Worm (Caenorhabditis elegans): Measurements from ENCODE around the gene Y37E11AM.2.
A peak's percentile ranks its signal among the peaks of the same experiment; 100 is the strongest.

The Y37E11AM.2 gene

DNA sequence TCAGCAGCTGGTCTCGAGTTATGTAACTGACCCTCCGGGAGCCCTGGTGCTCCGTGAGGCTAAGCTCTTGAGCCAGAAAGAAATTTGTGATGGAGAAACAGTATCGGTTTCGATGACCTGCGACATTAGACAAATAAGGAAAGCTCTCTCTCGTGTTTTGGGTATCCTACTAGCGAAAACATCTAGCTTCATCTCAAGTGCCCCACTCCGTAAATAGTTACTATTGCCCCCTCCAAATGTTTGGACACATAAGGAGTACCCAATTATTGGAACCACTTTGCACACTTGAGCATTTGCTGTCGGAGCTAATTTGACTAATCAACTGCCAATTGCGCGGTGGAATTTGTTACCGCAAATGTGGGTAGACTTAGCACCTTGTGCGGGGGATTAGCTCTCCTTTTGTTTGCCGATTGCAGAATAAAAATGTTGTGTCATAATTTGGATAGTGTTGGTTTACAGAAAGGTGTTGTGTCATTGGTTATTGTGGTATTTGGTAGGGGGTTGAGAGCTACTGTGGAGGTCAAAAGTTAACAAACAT, 38.8 kb upstream of the Y37E11AM.2 start:
- TF ChIP-seq rcor-1 (GFP tag; IDR thresholded peaks at IDR 0.05) (no peak), ets-4 (GFP tag; optimal IDR thresholded peaks at IDR 0.05) (no peak), F10E7.11 (tag; optimal IDR thresholded peaks at IDR 0.05) (no peak), athp-1 (tag; optimal IDR thresholded peaks at IDR 0.05) (no peak), fkh-3 (tag; optimal IDR thresholded peaks at IDR 0.05) (no peak), ceh-27 (GFP tag; optimal IDR thresholded peaks at IDR 0.05) (no peak), ztf-26 (tag; optimal IDR thresholded peaks at IDR 0.05) (no peak), ceh-58 (GFP tag; IDR thresholded peaks at IDR 0.05) (no peak), hlh-12 (tag; optimal IDR thresholded peaks at IDR 0.05) (no peak), nhr-90 (tag; optimal IDR thresholded peaks at IDR 0.05) (no peak), hlh-26 (GFP tag; conservative IDR thresholded peaks at IDR 0.05) (no peak), rpc-1 (optimal IDR thresholded peaks at IDR 0.05) (no peak), rpc-1 (tag; optimal IDR thresholded peaks at IDR 0.05) (no peak), attf-5 (GFP tag; optimal IDR thresholded peaks at IDR 0.05) (no peak)

ce11 chrIV:3759823-3760222, 34.6 kb upstream of the Y37E11AM.2 start:
- TF ChIP-seq ceh-58 (GFP tag; IDR thresholded peaks at IDR 0.05): no peak
- TF ChIP-seq F57C9.4 (tag; optimal IDR thresholded peaks at IDR 0.05): no peak

DNA sequence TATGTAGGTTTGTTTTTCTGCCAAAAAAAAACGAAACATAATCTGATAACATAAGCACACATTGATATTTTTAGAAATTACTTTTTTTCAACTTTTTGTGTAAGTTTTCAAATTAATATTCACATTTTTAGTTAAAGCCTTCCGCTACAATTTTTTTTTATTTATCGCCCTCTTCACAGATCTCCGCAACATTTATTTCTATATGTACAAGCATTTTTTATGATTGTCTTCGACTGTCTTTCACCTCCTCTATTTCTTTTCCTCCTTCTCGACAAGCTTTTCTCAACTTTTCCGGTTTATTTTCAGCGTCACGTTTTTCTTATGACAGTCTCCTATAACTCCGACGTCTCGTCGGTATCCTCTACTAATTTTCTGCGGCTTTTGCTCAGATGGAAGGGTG, 30.7 kb upstream of the Y37E11AM.2 start, which contains the start of gene best-20:
Gene best-20, plus strand, starts transcription at position 301 of the 400 bp plus-strand sequence.
- TF ChIP-seq nfyb-1 (GFP tag; IDR thresholded peaks at IDR 0.05) (no peak), ceh-79 (tag; optimal IDR thresholded peaks at IDR 0.05) (no peak), rpc-1 (optimal IDR thresholded peaks at IDR 0.05) (no peak), rpc-1 (tag; optimal IDR thresholded peaks at IDR 0.05) (no peak), mel-28 (tag; optimal IDR thresholded peaks at IDR 0.05; ENCODE audit: borderline replicate concordance) (no peak), mes-4 (tag; optimal IDR thresholded peaks at IDR 0.05) (no peak), hsf-1 (GFP tag; IDR thresholded peaks at IDR 0.05) (no peak), snpc-4 (GFP tag; optimal IDR thresholded peaks at IDR 0.05) (no peak), snpc-4 (tag; optimal IDR thresholded peaks at IDR 0.05) (no peak), pha-4 (tag; optimal IDR thresholded peaks at IDR 0.05) (no peak)

ce11 chrIV:3755355-3755754, 30.1 kb upstream of the Y37E11AM.2 start, which contains the start of gene Y37E11AR.7:
Y37E11AR.7 (minus strand) TSS chrIV:3755455.
- TF ChIP-seq tlf-1 (GFP tag; optimal IDR thresholded peaks at IDR 0.05) (no peak), ZK185.1 (tag; optimal IDR thresholded peaks at IDR 0.05; ENCODE audit: poor library complexity, severe bottlenecking) (no peak), atf-7 (tag; optimal IDR thresholded peaks at IDR 0.05) (no peak), bed-2 (GFP tag; IDR thresholded peaks at IDR 0.05) (no peak), Y79H2A.3 (GFP tag; conservative IDR thresholded peaks at IDR 0.05) (no peak), lin-35 (GFP tag; optimal IDR thresholded peaks at IDR 0.05) (no peak), hmg-20 (GFP tag; IDR thresholded peaks at IDR 0.05) (no peak), B0019.2 (GFP tag; conservative IDR thresholded peaks at IDR 0.05) (no peak)

DNA sequence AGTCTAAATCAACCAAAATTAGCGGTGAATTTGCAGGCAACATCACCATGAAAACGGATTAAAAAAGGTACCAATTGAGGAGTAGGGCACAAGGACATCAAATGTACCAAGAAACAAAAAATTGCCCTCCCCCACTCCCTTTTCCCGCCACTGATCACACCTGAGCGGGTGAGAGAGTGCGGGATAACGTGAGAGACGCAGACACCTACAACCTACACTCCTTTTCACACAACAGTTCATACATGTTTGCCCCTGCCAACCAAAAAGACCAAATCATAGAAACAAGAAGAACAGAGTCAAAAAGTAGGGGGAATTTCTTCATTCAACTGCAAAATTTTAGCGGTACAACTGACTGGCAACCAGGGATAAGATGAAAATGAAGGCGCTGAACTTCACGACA, 27.0 kb upstream of the Y37E11AM.2 start:
- TF ChIP-seq Y53G8AR.9 (GFP tag; conservative IDR thresholded peaks at IDR 0.05) (no peak), F22D6.2 (tag; optimal IDR thresholded peaks at IDR 0.05) (no peak), athp-1 (tag; optimal IDR thresholded peaks at IDR 0.05) (no peak), hmg-1.2 (GFP tag; IDR thresholded peaks at IDR 0.05) (peak; percentile 49; the same call in 1 of the 2 replicates), sdz-38 (tag; optimal IDR thresholded peaks at IDR 0.05) (no peak), madf-8 (GFP tag; conservative IDR thresholded peaks at IDR 0.05) (no peak), efl-1 (GFP tag; optimal IDR thresholded peaks at IDR 0.05) (peak; percentile 4)

All from whole organism, young adult.